Worm (Caenorhabditis elegans): Measurements from ENCODE around the gene set-13.

The set-13 gene

ce11 chrII:2816676-2817075 lies at the start of gene set-13:
set-13 (plus strand) TSS chrII:2816976.
- TF ChIP-seq crh-2 (tag; optimal IDR thresholded peaks at IDR 0.05) (no peak), nhr-10 (tag; optimal IDR thresholded peaks at IDR 0.05) (no peak), lin-11 (tag; optimal IDR thresholded peaks at IDR 0.05) (no peak), nhr-77 (tag; optimal IDR thresholded peaks at IDR 0.05) (no peak)

- no peak for TF ChIP-seq ceh-82 (tag; optimal IDR thresholded peaks at IDR 0.05)
- TF ChIP-seq unc-55 (GFP tag; optimal IDR thresholded peaks at IDR 0.05), result no peak
- no peak for TF ChIP-seq lsy-2 (tag; optimal IDR thresholded peaks at IDR 0.05)
- no peak for TF ChIP-seq mbf-1 (tag; optimal IDR thresholded peaks at IDR 0.05)
- TF ChIP-seq crh-2 (tag; optimal IDR thresholded peaks at IDR 0.05), result no peak
- no peak for TF ChIP-seq peb-1 (tag; optimal IDR thresholded peaks at IDR 0.05)
- no peak for TF ChIP-seq sma-3 (GFP tag; optimal IDR thresholded peaks at IDR 0.05)
- no peak for TF ChIP-seq nhr-10 (tag; optimal IDR thresholded peaks at IDR 0.05)
- TF ChIP-seq ztf-1 (GFP tag; conservative IDR thresholded peaks at IDR 0.05), result no peak
- TF ChIP-seq nhr-129 (tag; optimal IDR thresholded peaks at IDR 0.05), result no peak
Measured at ce11 chrII:2769021-2769420, 47.8 kb upstream of the set-13 start, which contains the start of gene F08D12.7. F08D12.7 (minus strand) TSS chrII:2769121.

DNA sequence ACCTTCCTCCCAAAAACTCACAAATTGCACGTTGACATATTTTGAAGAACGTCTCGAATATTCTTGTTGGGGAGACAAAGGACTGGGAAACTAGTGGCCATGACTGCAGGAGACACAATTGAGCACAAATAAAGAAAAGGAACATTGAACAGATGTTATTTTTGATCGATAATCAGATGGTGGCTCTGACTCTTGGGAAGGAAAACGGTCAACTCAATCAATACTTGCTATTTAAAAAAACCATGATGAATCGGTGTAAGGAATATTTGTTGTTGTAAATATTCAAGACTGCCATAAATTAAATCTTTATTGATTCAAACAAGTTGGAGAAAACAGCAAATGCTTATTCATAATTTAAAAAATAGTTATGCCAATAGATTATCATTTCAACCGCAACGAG lies 46.0 kb upstream of the set-13 start, which contains the start of gene fbxb-105:
Gene fbxb-105 (minus strand): TSS at position 101 of the 400 bp plus-strand sequence.
- TF ChIP-seq nhr-25 (tag; optimal IDR thresholded peaks at IDR 0.05), result no peak
- no peak for TF ChIP-seq alr-1 (tag; optimal IDR thresholded peaks at IDR 0.05)
- TF ChIP-seq nhr-237 (tag; optimal IDR thresholded peaks at IDR 0.05), result no peak
- no peak for TF ChIP-seq gmeb-1 (tag; optimal IDR thresholded peaks at IDR 0.05)
- TF ChIP-seq nhr-77 (tag; optimal IDR thresholded peaks at IDR 0.05), result no peak
- TF ChIP-seq egl-27 (tag; optimal IDR thresholded peaks at IDR 0.05), result no peak
- TF ChIP-seq crh-2 (tag; optimal IDR thresholded peaks at IDR 0.05), result no peak
- TF ChIP-seq snpc-4 (tag; optimal IDR thresholded peaks at IDR 0.05), result no peak
- TF ChIP-seq ztf-1 (GFP tag; conservative IDR thresholded peaks at IDR 0.05), result no peak
- no peak for TF ChIP-seq lin-11 (tag; optimal IDR thresholded peaks at IDR 0.05)
- TF ChIP-seq elt-3 (tag; optimal IDR thresholded peaks at IDR 0.05), result no peak
- no peak for TF ChIP-seq nhr-129 (tag; optimal IDR thresholded peaks at IDR 0.05)
- no peak for TF ChIP-seq elt-1 (tag; optimal IDR thresholded peaks at IDR 0.05)
- TF ChIP-seq unc-55 (GFP tag; optimal IDR thresholded peaks at IDR 0.05), result no peak
- TF ChIP-seq nhr-21 (tag; optimal IDR thresholded peaks at IDR 0.05), result no peak
- no peak for TF ChIP-seq skn-1 (tag; optimal IDR thresholded peaks at IDR 0.05)
- no peak for TF ChIP-seq lin-13 (GFP tag; optimal IDR thresholded peaks at IDR 0.05)
- TF ChIP-seq lsy-2 (tag; optimal IDR thresholded peaks at IDR 0.05), result no peak
- no peak for TF ChIP-seq lin-39 (tag; optimal IDR thresholded peaks at IDR 0.05)

DNA sequence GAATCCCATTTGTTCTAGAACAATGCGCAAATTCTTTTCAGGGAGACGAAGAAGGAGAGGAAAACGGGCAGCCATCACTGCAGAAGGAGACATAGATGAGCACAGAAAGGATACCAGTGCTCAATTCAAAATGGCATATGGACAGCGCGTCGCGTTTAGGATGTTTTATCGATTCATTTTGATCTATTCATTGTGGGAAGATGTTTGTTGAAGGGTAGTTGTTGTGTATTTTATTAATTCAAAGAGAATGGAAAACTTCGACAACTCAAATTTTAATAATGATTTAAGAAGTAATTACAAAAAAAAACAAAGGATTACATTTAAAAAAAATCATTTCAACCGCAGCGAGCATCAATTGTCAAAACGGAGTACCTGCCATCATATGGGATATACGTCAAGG lies 44.6 kb upstream of the set-13 start, which contains the start of gene sdz-10:
Gene sdz-10 (minus strand): TSS at position 101 of the 400 bp plus-strand sequence.
- TF ChIP-seq ceh-16 (tag; optimal IDR thresholded peaks at IDR 0.05), result no peak
- TF ChIP-seq nhr-11 (tag; optimal IDR thresholded peaks at IDR 0.05), result no peak
- no peak for TF ChIP-seq alr-1 (tag; optimal IDR thresholded peaks at IDR 0.05)
- TF ChIP-seq dmd-4 (tag; optimal IDR thresholded peaks at IDR 0.05), result no peak
- no peak for TF ChIP-seq nhr-129 (tag; optimal IDR thresholded peaks at IDR 0.05)
- TF ChIP-seq nhr-77 (tag; optimal IDR thresholded peaks at IDR 0.05), result no peak
- no peak for TF ChIP-seq lsy-2 (tag; optimal IDR thresholded peaks at IDR 0.05)
- no peak for TF ChIP-seq sem-4 (tag; optimal IDR thresholded peaks at IDR 0.05)

DNA sequence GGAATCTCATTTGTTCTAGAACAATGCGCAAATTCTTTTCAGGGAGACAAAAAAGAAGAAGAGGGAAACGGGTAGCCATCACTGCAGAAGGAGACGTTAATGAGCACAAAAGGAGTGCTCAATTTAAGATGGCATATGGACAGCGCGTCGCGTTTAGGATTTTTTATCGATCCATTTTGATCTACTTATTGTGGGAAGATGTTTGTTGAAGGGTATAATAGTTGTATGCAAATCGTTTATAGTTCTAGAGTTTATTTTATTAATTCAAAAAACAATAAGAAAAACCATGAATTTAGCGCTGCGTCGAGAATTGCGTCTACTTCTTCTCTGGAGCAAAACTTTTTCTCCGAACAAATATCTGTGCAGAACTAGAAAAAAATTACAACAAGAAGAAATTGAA lies 43.2 kb upstream of the set-13 start, which contains the start of gene sdz-9:
Gene sdz-9 (minus strand): TSS at position 101 of the 400 bp plus-strand sequence.
- TF ChIP-seq sma-9 (GFP tag; optimal IDR thresholded peaks at IDR 0.05) (no peak), sma-9 (tag; optimal IDR thresholded peaks at IDR 0.05) (no peak), Y55F3AM.14 (GFP tag; optimal IDR thresholded peaks at IDR 0.05) (no peak), unc-39 (tag; optimal IDR thresholded peaks at IDR 0.05) (no peak), nhr-6 (tag; optimal IDR thresholded peaks at IDR 0.05) (no peak), sem-4 (tag; optimal IDR thresholded peaks at IDR 0.05) (no peak), skn-1 (tag; optimal IDR thresholded peaks at IDR 0.05) (no peak), nhr-12 (tag; optimal IDR thresholded peaks at IDR 0.05) (no peak), egl-27 (tag; optimal IDR thresholded peaks at IDR 0.05) (no peak), ceh-16 (tag; optimal IDR thresholded peaks at IDR 0.05) (no peak), nhr-10 (tag; optimal IDR thresholded peaks at IDR 0.05) (no peak), crh-2 (tag; optimal IDR thresholded peaks at IDR 0.05) (no peak), nhr-21 (tag; optimal IDR thresholded peaks at IDR 0.05) (no peak), alr-1 (tag; optimal IDR thresholded peaks at IDR 0.05) (no peak), blmp-1 (tag; optimal IDR thresholded peaks at IDR 0.05; ENCODE audit: insufficient read depth) (no peak)
